Worm (Caenorhabditis elegans): ENCODE data around the gene F26F12.2.

- TF ChIP-seq pha-4 (tag; optimal IDR thresholded peaks at IDR 0.05) (no peak), mab-5 (tag; optimal IDR thresholded peaks at IDR 0.05) (no peak), drap-1 (GFP tag; optimal IDR thresholded peaks at IDR 0.05) (no peak), blmp-1 (tag; optimal IDR thresholded peaks at IDR 0.05) (no peak), lsy-2 (tag; optimal IDR thresholded peaks at IDR 0.05) (no peak), ztf-11 (tag; optimal IDR thresholded peaks at IDR 0.05) (no peak), unc-39 (tag; optimal IDR thresholded peaks at IDR 0.05) (no peak), unc-62 (GFP tag; optimal IDR thresholded peaks at IDR 0.05) (no peak), lin-13 (tag; optimal IDR thresholded peaks at IDR 0.05) (no peak), nhr-12 (tag; optimal IDR thresholded peaks at IDR 0.05) (no peak), snpc-4 (tag; optimal IDR thresholded peaks at IDR 0.05) (no peak)
Measured at ce11 chrV:5851631-5852030, 13.2 kb upstream of the F26F12.2 start.
